Worm (Caenorhabditis elegans) whole organism, L3 larva: ENCODE measurements around the gene gadr-2.

Experiments
- nhr-23 ChIP-seq: fragments of 150-350 bp; optimal IDR thresholded peaks from 2 replicates; lab custom pipeline; 2014; ENCODE audit warnings: missing biosample characterization, missing genetic modification reagents, missing genetic modification characterization
- snpc-4 ChIP-seq: fragments of 150-350 bp; optimal IDR thresholded peaks from 2 replicates; lab custom pipeline; 2014; ENCODE audit warnings: missing biosample characterization, missing genetic modification characterization

DNA sequence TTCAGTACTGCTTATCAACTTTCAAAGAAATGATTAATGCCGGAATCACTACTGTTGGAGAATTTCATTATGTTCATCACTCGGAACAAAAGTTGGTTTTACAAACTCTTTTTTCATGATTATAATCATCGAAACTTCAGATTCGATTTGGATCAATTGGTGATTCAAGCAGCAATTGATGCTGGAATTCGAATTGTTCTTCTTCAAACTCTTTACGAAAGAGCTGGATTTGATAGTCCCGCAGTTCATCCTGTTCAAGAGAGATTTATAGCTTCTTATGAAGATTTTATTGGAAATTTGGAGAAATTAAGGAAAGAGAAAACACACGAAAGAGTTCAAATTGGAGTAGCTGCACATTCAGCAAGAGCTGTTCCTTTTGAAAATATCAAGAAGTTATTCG, 33.1 kb downstream of the gadr-2 start:
- TF ChIP-seq snpc-4 (tag; lab: Kevin White, UChicago) (no peak), nhr-23 (tag; lab: Kevin White, UChicago) (no peak)
